Fruit fly (Drosophila melanogaster) whole organism, embryonic: ENCODE results near the gene CG15529.

Experiments
- Ada2b ChIP-seq: fragments of 200-800 bp; sonication (Bioruptor generic); IDR thresholded peaks from 2 replicates; pipeline ENCODE4 v1.3.6; 2022; ENCODE audit warnings: missing biosample characterization, missing genetic modification characterization
- Atf3 ChIP-seq: fragments of 200-800 bp; sonication (Bioruptor generic); optimal IDR thresholded peaks from 3 replicates; lab custom pipeline; 2016; ENCODE audit warnings: missing biosample characterization, missing genetic modification characterization
- Bgb ChIP-seq: fragments of 200-800 bp; sonication (Bioruptor generic); IDR thresholded peaks from 2 replicates; pipeline ENCODE4 v1.3.6; 2022; ENCODE audit warnings: missing biosample characterization, missing genetic modification characterization; ENCODE audit not compliant: partially characterized antibody
- CG10209 ChIP-seq: fragments of 200-800 bp; sonication (Bioruptor generic); optimal IDR thresholded peaks from 3 replicates; lab custom pipeline; 2017; ENCODE audit warnings: missing biosample characterization, mild to moderate bottlenecking, missing genetic modification characterization, missing genetic modification reagents
- CG10462 ChIP-seq: fragments of 200-800 bp; sonication (Bioruptor generic); optimal IDR thresholded peaks from 2 replicates; lab custom pipeline; 2016; ENCODE audit warnings: missing biosample characterization, missing genetic modification characterization
- CG11696 ChIP-seq: fragments of 200-800 bp; sonication (Bioruptor generic); IDR thresholded peaks from 2 replicates; pipeline ENCODE4 v1.3.6; 2022; ENCODE audit warnings: missing biosample characterization, missing genetic modification characterization
- CG12071 ChIP-seq: fragments of 200-800 bp; sonication (Bioruptor generic); optimal IDR thresholded peaks from 3 replicates; lab custom pipeline; 2018; ENCODE audit warnings: missing biosample characterization, mild to moderate bottlenecking, missing genetic modification characterization
- CG13296 ChIP-seq: fragments of 200-800 bp; sonication (Bioruptor generic); optimal IDR thresholded peaks from 3 replicates; lab custom pipeline; 2018; ENCODE audit warnings: missing biosample characterization, mild to moderate bottlenecking, missing genetic modification characterization
- CG13894 ChIP-seq: fragments of 200-800 bp; sonication (Bioruptor generic); optimal IDR thresholded peaks from 3 replicates; lab custom pipeline; 2018; ENCODE audit warnings: missing biosample characterization, mild to moderate bottlenecking, missing genetic modification characterization, moderate library complexity
- CG14710 ChIP-seq: fragments of 200-800 bp; sonication (Bioruptor generic); optimal IDR thresholded peaks from 3 replicates; lab custom pipeline; 2019; ENCODE audit warnings: missing biosample characterization, mild to moderate bottlenecking, missing genetic modification characterization, moderate library complexity
- CG15514 ChIP-seq: fragments of 200-800 bp; sonication (Bioruptor generic); optimal IDR thresholded peaks from 3 replicates; lab custom pipeline; 2017; ENCODE audit warnings: missing biosample characterization, missing genetic modification characterization, mild to moderate bottlenecking, moderate library complexity, missing genetic modification reagents
- CG16863 ChIP-seq: fragments of 200-800 bp; sonication (Bioruptor generic); optimal IDR thresholded peaks from 3 replicates; lab custom pipeline; 2016; ENCODE audit warnings: missing biosample characterization, missing genetic modification characterization
- CG17912 ChIP-seq: fragments of 200-800 bp; sonication (Bioruptor generic); optimal IDR thresholded peaks from 2 replicates; lab custom pipeline; 2018; ENCODE audit warnings: missing biosample characterization, mild to moderate bottlenecking, missing genetic modification characterization
- CG18599 ChIP-seq: fragments of 200-800 bp; sonication (Bioruptor generic); optimal IDR thresholded peaks from 3 replicates; lab custom pipeline; 2017; ENCODE audit warnings: missing biosample characterization, missing genetic modification characterization, mild to moderate bottlenecking, moderate library complexity, missing genetic modification reagents
- CG18619 ChIP-seq: fragments of 200-800 bp; sonication (Bioruptor generic); optimal IDR thresholded peaks from 3 replicates; lab custom pipeline; 2017; ENCODE audit warnings: missing biosample characterization, mild to moderate bottlenecking, missing genetic modification characterization
- CG32767 ChIP-seq: fragments of 200-800 bp; sonication (Bioruptor generic); IDR thresholded peaks from 2 replicates; pipeline ENCODE4 v1.3.6; 2022; ENCODE audit warnings: missing biosample characterization, missing genetic modification characterization
- CG3407 ChIP-seq: fragments of 200-800 bp; sonication (Bioruptor generic); optimal IDR thresholded peaks from 2 replicates; lab custom pipeline; 2018; ENCODE audit warnings: missing biosample characterization, mild to moderate bottlenecking, missing genetic modification characterization
- CG3726 ChIP-seq: fragments of 200-800 bp; sonication (Bioruptor generic); IDR thresholded peaks from 3 replicates; pipeline ENCODE4, ENCODE4 v1.3.6; 2022; ENCODE audit warnings: missing biosample characterization, missing genetic modification characterization
- CG5953 ChIP-seq: fragments of 200-800 bp; sonication (Bioruptor generic); IDR thresholded peaks from 2 replicates; pipeline ENCODE4 v1.3.6; 2022; ENCODE audit warnings: missing biosample characterization, missing genetic modification characterization
- CG7786 ChIP-seq: fragments of 200-800 bp; sonication (Bioruptor generic); optimal IDR thresholded peaks from 2 replicates; lab custom pipeline; 2016; ENCODE audit warnings: missing biosample characterization, missing genetic modification characterization
- CG7928 ChIP-seq: fragments of 200-800 bp; sonication (Bioruptor generic); optimal IDR thresholded peaks from 2 replicates; lab custom pipeline; 2017; ENCODE audit warnings: missing biosample characterization, mild to moderate bottlenecking, missing genetic modification characterization
- CG8290 ChIP-seq, 3 experiments: fragments of 200-800 bp; sonication (Bioruptor generic); optimal IDR thresholded peaks; 2 replicates each; lab custom pipeline; 2016 to 2019; ENCODE audit warnings: missing biosample characterization in 3 of 3, missing genetic modification characterization in 3 of 3, mild to moderate bottlenecking in 2 of 3, moderate library complexity in 1 of 3
- Drgx ChIP-seq: fragments of 200-800 bp; sonication (Bioruptor generic); IDR thresholded peaks from 2 replicates; pipeline ENCODE4 v1.3.6; 2022; ENCODE audit warnings: missing biosample characterization, missing genetic modification characterization
- E2f1 ChIP-seq: fragments of 200-800 bp; sonication (Bioruptor generic); IDR thresholded peaks from 2 replicates; pipeline ENCODE4 v1.3.6; 2022; ENCODE audit warnings: missing biosample characterization, missing genetic modification characterization
- Eip74EF ChIP-seq, 2 experiments: fragments of 200-800 bp in 1 of 2; fragments of >200 bp in 1 of 2; sonication (Bioruptor generic) in 1 of 2; optimal IDR thresholded peaks; 2 replicates each; lab custom pipeline; 2017 to 2019; ENCODE audit warnings: missing biosample characterization in 2 of 2, missing genetic modification characterization in 2 of 2, mild to moderate bottlenecking in 1 of 2, moderate library complexity in 1 of 2
- Lim3 ChIP-seq: fragments of 200-800 bp; sonication (Bioruptor generic); IDR thresholded peaks from 2 replicates; pipeline ENCODE4 v1.3.6; 2022; ENCODE audit warnings: missing biosample characterization, missing genetic modification characterization
- Med ChIP-seq: fragments of 200-800 bp; sonication (Bioruptor generic); peaks from one replicate; lab custom pipeline; 2016; ENCODE audit warnings: missing biosample characterization, missing genetic modification characterization, mild to moderate bottlenecking, inconsistent platforms, moderate library complexity
- TFAM ChIP-seq: fragments of 200-800 bp; sonication (Bioruptor generic); optimal IDR thresholded peaks from 2 replicates; lab custom pipeline; 2017; ENCODE audit warnings: missing biosample characterization, missing genetic modification characterization, inconsistent platforms
- bowl ChIP-seq: fragments of 200-800 bp; sonication (Bioruptor generic); IDR thresholded peaks from 2 replicates; pipeline ENCODE4 v1.3.6; 2022; ENCODE audit warnings: missing biosample characterization, missing genetic modification characterization
- caup ChIP-seq: fragments of 200-800 bp; sonication (Bioruptor generic); optimal IDR thresholded peaks from 3 replicates; lab custom pipeline; 2017; ENCODE audit warnings: missing biosample characterization, mild to moderate bottlenecking, missing genetic modification characterization, moderate library complexity; ENCODE audit not compliant: severe bottlenecking
- ci ChIP-seq: fragments of 200-800 bp; sonication (Bioruptor generic); IDR thresholded peaks from 3 replicates; pipeline ENCODE4 v1.3.6; 2022; ENCODE audit warnings: missing biosample characterization, missing genetic modification characterization
- fu2 ChIP-seq: fragments of 200-800 bp; sonication (Bioruptor generic); optimal IDR thresholded peaks from 2 replicates; lab custom pipeline; 2016; ENCODE audit warnings: missing biosample characterization, missing genetic modification characterization
- lab ChIP-seq: fragments of 200-800 bp; sonication (Bioruptor generic); optimal IDR thresholded peaks from 3 replicates; lab custom pipeline; 2017; ENCODE audit warnings: missing biosample characterization, missing genetic modification characterization, mild to moderate bottlenecking, moderate library complexity, missing genetic modification reagents
- lmd ChIP-seq: fragments of 200-800 bp; sonication (Bioruptor generic); IDR thresholded peaks from 2 replicates; pipeline ENCODE4 v1.3.6; 2022; ENCODE audit warnings: missing biosample characterization, missing genetic modification characterization
- mirr ChIP-seq: fragments of 200-800 bp; sonication (Bioruptor generic); optimal IDR thresholded peaks from 3 replicates; lab custom pipeline; 2018; ENCODE audit warnings: missing biosample characterization, mild to moderate bottlenecking, missing genetic modification characterization
- oc ChIP-seq: fragments of 200-800 bp; sonication (Bioruptor generic); optimal IDR thresholded peaks from 2 replicates; lab custom pipeline; 2018; ENCODE audit warnings: missing biosample characterization, mild to moderate bottlenecking, missing genetic modification characterization, moderate library complexity
- otp ChIP-seq: fragments of 200-800 bp; sonication (Bioruptor generic); IDR thresholded peaks from 3 replicates; pipeline ENCODE4, ENCODE4 v1.3.6; 2022; ENCODE audit warnings: missing biosample characterization, missing genetic modification characterization
- repo ChIP-seq: fragments of 200-800 bp; sonication (Bioruptor generic); optimal IDR thresholded peaks from 2 replicates; lab custom pipeline; 2016; ENCODE audit warnings: missing biosample characterization, missing genetic modification characterization
- ro ChIP-seq: fragments of 200-800 bp; sonication (Bioruptor generic); IDR thresholded peaks from 2 replicates; pipeline ENCODE4 v1.3.6; 2022; ENCODE audit warnings: missing biosample characterization, missing genetic modification characterization
- salm ChIP-seq: fragments of 200-800 bp; sonication (Bioruptor generic); optimal IDR thresholded peaks from 2 replicates; lab custom pipeline; 2018; ENCODE audit warnings: missing biosample characterization, mild to moderate bottlenecking, missing genetic modification characterization
- sens ChIP-seq: fragments of 200-800 bp; sonication (Bioruptor generic); peaks from one replicate; lab custom pipeline; 2016; ENCODE audit warnings: missing biosample characterization, missing genetic modification characterization
- sob ChIP-seq: fragments of 200-800 bp; sonication (Bioruptor generic); IDR thresholded peaks from 2 replicates; pipeline ENCODE4 v1.3.6; 2022; ENCODE audit warnings: missing biosample characterization, missing genetic modification characterization
- sqz ChIP-seq: fragments of 200-800 bp; sonication (Bioruptor generic); optimal IDR thresholded peaks from 3 replicates; lab custom pipeline; 2018; ENCODE audit warnings: missing biosample characterization, mild to moderate bottlenecking, missing genetic modification characterization
- stc ChIP-seq: fragments of 200-800 bp; sonication (Bioruptor generic); IDR thresholded peaks from 2 replicates; pipeline ENCODE4 v1.3.6; 2022; ENCODE audit warnings: missing biosample characterization, missing genetic modification characterization
- vnd ChIP-seq: fragments of 200-800 bp; sonication (Bioruptor generic); IDR thresholded peaks from 3 replicates; pipeline ENCODE4 v1.3.6; 2022; ENCODE audit warnings: missing biosample characterization, missing genetic modification characterization; ENCODE audit not compliant: partially characterized antibody
- vvl ChIP-seq: fragments of 200-800 bp; sonication (Bioruptor generic); IDR thresholded peaks from 2 replicates; pipeline ENCODE4 v1.3.6; 2022; ENCODE audit warnings: missing biosample characterization, missing genetic modification characterization
- z ChIP-seq: fragments of 200-800 bp; sonication (Bioruptor generic); IDR thresholded peaks from 3 replicates; pipeline ENCODE4 v1.3.6; 2022; ENCODE audit warnings: missing biosample characterization, missing genetic modification characterization
- zen2 ChIP-seq: fragments of 200-800 bp; sonication (Bioruptor generic); IDR thresholded peaks from 3 replicates; pipeline ENCODE4 v1.3.6; 2022; ENCODE audit warnings: missing biosample characterization, missing genetic modification characterization; ENCODE audit not compliant: partially characterized antibody
- zfh2 ChIP-seq: fragments of 200-800 bp; sonication (Bioruptor generic); optimal IDR thresholded peaks from 2 replicates; lab custom pipeline; 2016; ENCODE audit warnings: missing biosample characterization, missing genetic modification characterization

Gene CG15529

dm6 chr3R:30191462-30191874 is 39.6 kb downstream of the CG15529 start (continued):
- no peak for TF ChIP-seq Lim3 (GFP tag; lab: Robert Waterston, UW)
- no peak for TF ChIP-seq salm (tag; lab: Kevin White, UChicago)
- TF ChIP-seq CG10462, result peak; percentile 12
- TF ChIP-seq CG13894 (tag; lab: Kevin White, UChicago), result no peak
- no peak for TF ChIP-seq caup (GFP tag; lab: Kevin White, UChicago)
- no peak for TF ChIP-seq Atf3 (GFP tag; lab: Kevin White, UChicago)
- no peak for TF ChIP-seq CG7928 (GFP tag; lab: Kevin White, UChicago)
- peak; percentile 30 for TF ChIP-seq repo (GFP tag; lab: Kevin White, UChicago)
- TF ChIP-seq sob, result no peak
- no peak for TF ChIP-seq ro (GFP tag; lab: Robert Waterston, UW)
- no peak for TF ChIP-seq lab (GFP tag; lab: Kevin White, UChicago)
- TF ChIP-seq sqz (GFP tag; lab: Kevin White, UChicago), result no peak
- peak; percentile 13 for TF ChIP-seq fu2 (GFP tag; lab: Kevin White, UChicago)
- no peak for TF ChIP-seq vnd (GFP tag; lab: Robert Waterston, UW)
- TF ChIP-seq Drgx (GFP tag; lab: Robert Waterston, UW), result peak; percentile 29; the same call in 1 of the 2 replicates
- no peak for TF ChIP-seq CG3407
- TF ChIP-seq stc (GFP tag; lab: Robert Waterston, UW), result no peak
- TF ChIP-seq TFAM (GFP tag; lab: Kevin White, UChicago), result no peak
- no peak; the same call in 1 of the 2 replicates for TF ChIP-seq vvl (GFP tag; lab: Robert Waterston, UW)
- no peak for TF ChIP-seq Bgb
- peak; percentile 32 for TF ChIP-seq zfh2 (GFP tag; lab: Kevin White, UChicago)
- TF ChIP-seq, all 482 proteins: peak for 137

- TF ChIP-seq oc (tag; lab: Kevin White, UChicago) (no peak), CG7786 (GFP tag; lab: Kevin White, UChicago) (no peak), mirr (peak; percentile 25), otp (GFP tag; lab: Robert Waterston, UW) (0 out of 3 replicates have a peak, but pooled peaks have one; percentile 22), ci (GFP tag; lab: Robert Waterston, UW) (peak; percentile 48; the same call in 2 of the 3 replicates), Eip74EF (GFP tag; optimal IDR thresholded peaks at IDR 0.05; lab: Kevin White, UChicago) (no peak), CG16863 (no peak), CG12071 (GFP tag; lab: Kevin White, UChicago) (peak; percentile 36), sens (GFP tag; lab: Kevin White, UChicago) (peak; percentile 55), CG18599 (GFP tag; lab: Kevin White, UChicago) (no peak), CG32767 (GFP tag; lab: Robert Waterston, UW) (peak; percentile 13; the same call in 1 of the 2 replicates), CG3726 (GFP tag; lab: Robert Waterston, UW) (no peak), CG10209 (GFP tag; lab: Kevin White, UChicago) (peak; percentile 0), CG17912 (GFP tag; lab: Kevin White, UChicago) (no peak), lab (GFP tag; lab: Kevin White, UChicago) (peak; percentile 31), CG13296 (GFP tag; lab: Kevin White, UChicago) (no peak), salm (tag; lab: Kevin White, UChicago) (no peak), lmd (GFP tag; lab: Robert Waterston, UW) (no peak), bowl (GFP tag; lab: Robert Waterston, UW) (no peak), zen2 (GFP tag; lab: Robert Waterston, UW) (no peak), CG15514 (GFP tag; lab: Kevin White, UChicago) (peak; percentile 1), CG8290 (GFP tag; optimal IDR thresholded peaks at IDR 0.05; lab: Kevin White, UChicago) (no peak), CG8290 (tag; optimal IDR thresholded peaks at IDR 0.05; lab: Kevin White, UChicago) (peak in 1 of 2 experiments; percentile 50), Med (GFP tag; lab: Kevin White, UChicago) (peak; percentile 82), Ada2b (GFP tag; lab: Robert Waterston, UW) (no peak), sqz (GFP tag; lab: Kevin White, UChicago) (no peak), zfh2 (GFP tag; lab: Kevin White, UChicago) (no peak), E2f1 (GFP tag; lab: Robert Waterston, UW) (no peak), CG5953 (GFP tag; lab: Robert Waterston, UW) (peak; percentile 20; the same call in 1 of the 2 replicates), z (GFP tag; lab: Robert Waterston, UW) (no peak), CG11696 (GFP tag; lab: Robert Waterston, UW) (no peak), CG14710 (tag; lab: Kevin White, UChicago) (no peak), stc (GFP tag; lab: Robert Waterston, UW) (peak; percentile 22; the same call in 1 of the 2 replicates), CG18619 (GFP tag; lab: Kevin White, UChicago) (no peak)
Measured at dm6 chr3R:30193826-30194225, 42.0 kb downstream of the CG15529 start.
